Worm (Caenorhabditis elegans): Measurements from ENCODE around the gene srv-34.

srv-34 gene

DNA sequence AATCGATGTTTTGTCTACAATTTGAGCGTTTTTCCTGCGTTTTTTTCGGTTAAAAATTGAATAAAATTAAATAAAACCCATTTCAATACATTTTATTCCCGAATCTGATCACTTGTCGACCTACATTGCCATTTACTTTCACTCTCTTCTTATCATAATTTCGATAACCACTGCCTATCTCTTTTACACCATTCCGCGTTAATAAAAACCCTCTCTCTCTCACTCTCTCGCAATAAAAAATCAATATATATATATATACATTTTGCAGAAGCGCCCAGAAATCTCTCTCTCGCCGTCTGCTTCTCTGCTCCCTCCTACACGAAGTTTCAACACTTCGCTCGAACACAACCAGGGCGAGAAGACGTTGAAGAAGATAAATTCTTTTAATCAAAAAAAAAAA lies 17.3 kb downstream of the srv-34 start, which contains the start of gene pptr-1 (continued):
- TF ChIP-seq dmd-6 (GFP tag; IDR thresholded peaks at IDR 0.05) (peak; percentile 61; the same call in 1 of the 2 replicates), nhr-102 (tag; optimal IDR thresholded peaks at IDR 0.05) (peak; percentile 25), mes-2 (tag; optimal IDR thresholded peaks at IDR 0.05; ENCODE audit: poor library complexity, severe bottlenecking) (peak; percentile 30), madf-5 (GFP tag; IDR thresholded peaks at IDR 0.05) (no peak), dpl-1 (GFP tag; optimal IDR thresholded peaks at IDR 0.05) (peak; percentile 3), pha-4 (GFP tag; IDR thresholded peaks at IDR 0.05) (0 out of 2 replicates have a peak, but pooled peaks have one; percentile 34), pha-4 (tag; optimal IDR thresholded peaks at IDR 0.05) (no peak), sdz-12 (GFP tag; optimal IDR thresholded peaks at IDR 0.05) (no peak)

DNA sequence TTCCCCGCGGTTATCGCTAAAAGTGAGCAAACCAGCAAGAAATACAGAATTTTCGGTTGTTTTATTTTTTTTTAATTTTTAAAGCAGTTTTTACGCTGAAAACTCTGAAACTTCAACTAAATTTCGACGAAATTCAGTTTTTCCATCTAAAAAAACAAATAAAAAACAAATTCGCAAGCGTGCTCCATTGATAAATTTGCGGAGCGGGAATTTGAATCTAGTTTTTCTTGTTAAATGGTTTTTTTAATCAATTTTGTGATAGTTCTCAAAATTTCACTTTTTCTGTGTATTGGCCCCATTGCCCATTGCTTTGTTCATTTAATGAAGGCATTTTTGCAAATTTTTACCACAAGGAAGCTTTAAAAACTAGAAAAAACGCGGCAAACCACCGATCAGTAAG lies 17.8 kb downstream of the srv-34 start:
- TF ChIP-seq lin-13 (GFP tag; optimal IDR thresholded peaks at IDR 0.05) (no peak), mxl-2 (GFP tag; conservative IDR thresholded peaks at IDR 0.05) (no peak), unc-130 (GFP tag; optimal IDR thresholded peaks at IDR 0.05) (no peak), lin-38 (GFP tag; IDR thresholded peaks at IDR 0.05) (peak; percentile 90), dmd-9 (GFP tag; IDR thresholded peaks at IDR 0.05) (no peak), nhr-11 (tag; optimal IDR thresholded peaks at IDR 0.05) (no peak)

DNA sequence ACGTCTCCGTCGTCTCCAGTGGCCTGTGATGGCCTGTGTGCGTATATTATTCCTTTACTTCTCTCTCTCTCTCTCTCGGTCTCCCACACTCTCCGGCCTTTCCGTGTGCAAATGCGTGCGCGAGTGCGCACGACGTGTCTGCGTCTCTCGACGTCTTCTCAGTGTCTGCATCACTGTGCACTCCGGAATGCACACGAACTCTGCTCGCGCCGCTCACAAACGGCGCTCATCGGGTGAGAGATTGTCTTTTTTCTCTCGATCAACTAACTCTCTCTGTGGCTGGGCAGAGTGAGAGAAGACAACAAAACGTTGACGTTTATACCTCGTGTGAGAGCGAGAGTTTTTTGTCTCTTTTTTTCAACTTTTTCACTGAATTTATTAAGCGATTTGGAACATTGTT lies 18.6 kb downstream of the srv-34 start:
- TF ChIP-seq daf-16 (GFP tag; optimal IDR thresholded peaks at IDR 0.05) = peak; percentile 56 to 67
- peak; percentile 68 for TF ChIP-seq daf-16 (tag; optimal IDR thresholded peaks at IDR 0.05)
- TF ChIP-seq nhr-11 (tag; optimal IDR thresholded peaks at IDR 0.05) = peak; percentile 68
- no peak for TF ChIP-seq ceh-82 (tag; optimal IDR thresholded peaks at IDR 0.05)
- peak; percentile 93 for TF ChIP-seq mep-1 (tag; optimal IDR thresholded peaks at IDR 0.05)
- TF ChIP-seq nhr-10 (tag; optimal IDR thresholded peaks at IDR 0.05) = peak; percentile 84
- no peak for TF ChIP-seq F26F4.8 (GFP tag; conservative IDR thresholded peaks at IDR 0.05)
- TF ChIP-seq egl-27 (tag; optimal IDR thresholded peaks at IDR 0.05) = no peak
- peak; percentile 92 for TF ChIP-seq tra-1 (GFP tag; IDR thresholded peaks at IDR 0.05)
- TF ChIP-seq fos-1 (tag; optimal IDR thresholded peaks at IDR 0.05) = no peak
- no peak for TF ChIP-seq F49E8.2 (tag; optimal IDR thresholded peaks at IDR 0.05; ENCODE audit: borderline replicate concordance)
- TF ChIP-seq fkh-10 (GFP tag; optimal IDR thresholded peaks at IDR 0.05) = peak; percentile 58
- no peak for TF ChIP-seq zip-2 (tag; optimal IDR thresholded peaks at IDR 0.05)
- TF ChIP-seq egl-43 (GFP tag; IDR thresholded peaks at IDR 0.05) = peak; percentile 88
- no peak for TF ChIP-seq snpc-1.2 (GFP tag; IDR thresholded peaks at IDR 0.05)
- peak; percentile 64 for TF ChIP-seq F37D6.2 (tag; optimal IDR thresholded peaks at IDR 0.05)
- TF ChIP-seq nhr-6 (tag; optimal IDR thresholded peaks at IDR 0.05) = peak; percentile 79
- TF ChIP-seq D1046.2 (GFP tag; IDR thresholded peaks at IDR 0.05) = no peak
- no peak for TF ChIP-seq zip-11 (GFP tag; IDR thresholded peaks at IDR 0.05)
- peak; percentile 90 for TF ChIP-seq rbr-2 (tag; optimal IDR thresholded peaks at IDR 0.05)
- 0 out of 2 replicates have a peak, but pooled peaks have one; percentile 54 for TF ChIP-seq dmd-8 (GFP tag; IDR thresholded peaks at IDR 0.05)
- TF ChIP-seq zfp-2 (tag; optimal IDR thresholded peaks at IDR 0.05) = peak; percentile 8
- no peak for TF ChIP-seq zag-1 (tag; optimal IDR thresholded peaks at IDR 0.05)
- TF ChIP-seq dmd-6 (GFP tag; IDR thresholded peaks at IDR 0.05) = peak; percentile 96
- TF ChIP-seq arid-1 (GFP tag; conservative IDR thresholded peaks at IDR 0.05) = peak; percentile 78
- peak; percentile 31 for TF ChIP-seq spr-3 (GFP tag; optimal IDR thresholded peaks at IDR 0.05)
- peak; percentile 93 for TF ChIP-seq nhr-77 (tag; optimal IDR thresholded peaks at IDR 0.05)
- peak; percentile 91 for TF ChIP-seq mxl-3 (GFP tag; optimal IDR thresholded peaks at IDR 0.05)
- peak; percentile 98 for TF ChIP-seq hmg-1.1 (GFP tag; IDR thresholded peaks at IDR 0.05)
- TF ChIP-seq ceh-44 (GFP tag; IDR thresholded peaks at IDR 0.05) = no peak
- TF ChIP-seq F10B5.3 (tag; optimal IDR thresholded peaks at IDR 0.05) = peak; percentile 14
- TF ChIP-seq set-16 (GFP tag; IDR thresholded peaks at IDR 0.05) = peak; percentile 92
- no peak for TF ChIP-seq skn-1 (tag; optimal IDR thresholded peaks at IDR 0.05)
- TF ChIP-seq mdl-1 (tag; optimal IDR thresholded peaks at IDR 0.05) = peak; percentile 85 to 96
- TF ChIP-seq lin-15B (tag; optimal IDR thresholded peaks at IDR 0.05) = no peak
- no peak for TF ChIP-seq daf-12 (tag; optimal IDR thresholded peaks at IDR 0.05)
- TF ChIP-seq duxl-1 (tag; optimal IDR thresholded peaks at IDR 0.05; ENCODE audit: poor library complexity) = peak; percentile 81
